Fruit fly (Drosophila melanogaster) whole organism, embryonic: ENCODE measurements around the gene CG18749.

Experiments
- Bgb ChIP-seq: fragments of 200-800 bp; sonication (Bioruptor generic); IDR thresholded peaks from 2 replicates; pipeline ENCODE4 v1.3.6; 2022; ENCODE audit warnings: missing biosample characterization, missing genetic modification characterization; ENCODE audit not compliant: partially characterized antibody
- CG10431 ChIP-seq: fragments of 200-800 bp; sonication (Bioruptor generic); optimal IDR thresholded peaks from 3 replicates; lab custom pipeline; 2018; ENCODE audit warnings: missing biosample characterization, mild to moderate bottlenecking, missing genetic modification characterization
- CG10565 ChIP-seq: fragments of 200-800 bp; sonication (Bioruptor generic); optimal IDR thresholded peaks from 3 replicates; lab custom pipeline; 2016; ENCODE audit warnings: missing biosample characterization, mild to moderate bottlenecking, missing genetic modification characterization
- CG11247 ChIP-seq: fragments of 200-800 bp; sonication (Bioruptor generic); IDR thresholded peaks from 2 replicates; pipeline ENCODE4 v1.3.6; 2022; ENCODE audit warnings: missing biosample characterization, missing genetic modification characterization
- CG12299 ChIP-seq: fragments of 200-800 bp; sonication (Bioruptor generic); optimal IDR thresholded peaks from 2 replicates; lab custom pipeline; 2018; ENCODE audit warnings: missing biosample characterization, mild to moderate bottlenecking, missing genetic modification characterization
- CG12769 ChIP-seq: fragments of 200-800 bp; sonication (Bioruptor generic); optimal IDR thresholded peaks from 2 replicates; lab custom pipeline; 2019; ENCODE audit warnings: missing biosample characterization, mild to moderate bottlenecking, missing genetic modification characterization, moderate library complexity
- CG14014 ChIP-seq: fragments of 200-800 bp; sonication (Bioruptor generic); IDR thresholded peaks from 2 replicates; pipeline ENCODE4 v1.3.6; 2022; ENCODE audit warnings: missing biosample characterization, missing genetic modification characterization
- CG1603 ChIP-seq: fragments of 200-800 bp; sonication (Bioruptor generic); optimal IDR thresholded peaks from 2 replicates; lab custom pipeline; 2019; ENCODE audit warnings: missing biosample characterization, mild to moderate bottlenecking, missing genetic modification characterization, moderate library complexity
- CG17802 ChIP-seq: fragments of 200-800 bp; sonication (Bioruptor generic); optimal IDR thresholded peaks from 2 replicates; lab custom pipeline; 2018; ENCODE audit warnings: missing biosample characterization, mild to moderate bottlenecking, missing genetic modification characterization, moderate library complexity
- CG2889 ChIP-seq: fragments of 200-800 bp; sonication (Bioruptor generic); IDR thresholded peaks from 3 replicates; pipeline ENCODE4 v1.3.6; 2022; ENCODE audit warnings: missing biosample characterization, missing genetic modification characterization
- CG34224 ChIP-seq: fragments of 200-800 bp; sonication (Bioruptor generic); IDR thresholded peaks from 3 replicates; pipeline ENCODE4 v1.3.6; 2022; ENCODE audit warnings: missing biosample characterization, missing genetic modification characterization; ENCODE audit not compliant: partially characterized antibody
- CG34422 ChIP-seq: fragments of 200-800 bp; sonication (Bioruptor generic); IDR thresholded peaks from 3 replicates; pipeline ENCODE4 v1.3.6; 2022; ENCODE audit warnings: missing biosample characterization, missing genetic modification characterization
- CG3995 ChIP-seq: fragments of 200-800 bp; sonication (Bioruptor generic); optimal IDR thresholded peaks from 3 replicates; lab custom pipeline; 2016; ENCODE audit warnings: missing biosample characterization, missing genetic modification characterization
- CG6254 ChIP-seq: fragments of 200-800 bp; sonication (Bioruptor generic); optimal IDR thresholded peaks from 3 replicates; lab custom pipeline; 2017; ENCODE audit warnings: mild to moderate bottlenecking, missing biosample characterization, missing genetic modification reagents, missing genetic modification characterization
- CG7372 ChIP-seq: fragments of 200-800 bp; sonication (Bioruptor generic); IDR thresholded peaks from 2 replicates; pipeline ENCODE4 v1.3.6; 2022; ENCODE audit warnings: missing biosample characterization, missing genetic modification characterization
- CG7963 ChIP-seq: fragments of 200-800 bp; sonication (Bioruptor generic); IDR thresholded peaks from 3 replicates; pipeline ENCODE4 v1.3.6; 2022; ENCODE audit warnings: missing biosample characterization, missing genetic modification characterization; ENCODE audit not compliant: partially characterized antibody
- CG8924 ChIP-seq: fragments of 200-800 bp; optimal IDR thresholded peaks from 3 replicates; lab custom pipeline; 2019; ENCODE audit warnings: missing biosample characterization, mild to moderate bottlenecking, missing genetic modification characterization, moderate library complexity
- CG9797 ChIP-seq: fragments of 200-800 bp; sonication (Bioruptor generic); optimal IDR thresholded peaks from 3 replicates; lab custom pipeline; 2018; ENCODE audit warnings: missing biosample characterization, mild to moderate bottlenecking, missing genetic modification characterization
- D ChIP-seq, 2 experiments: fragments of 200-800 bp in 1 of 2; fragments of >200 bp in 1 of 2; sonication (Bioruptor generic) in 1 of 2; optimal IDR thresholded peaks; 2 replicates in 1 of 2; 3 replicates in 1 of 2; lab custom pipeline; 2017; ENCODE audit warnings: mild to moderate bottlenecking in 1 of 2, missing biosample characterization in 1 of 2, missing genetic modification characterization in 1 of 2, missing genetic modification reagents in 1 of 2
- Dfd ChIP-seq, 2 experiments: fragments of >200 bp; optimal IDR thresholded peaks; 2 replicates each; lab custom pipeline; 2017; ENCODE audit warnings: missing biosample characterization in 2 of 2, missing genetic modification characterization in 2 of 2
- Dll ChIP-seq: fragments of 200-800 bp; sonication (Bioruptor generic); IDR thresholded peaks from 4 replicates; pipeline ENCODE4 v1.3.6; 2022; ENCODE audit warnings: missing biosample characterization, missing genetic modification characterization; ENCODE audit not compliant: partially characterized antibody
- HLH54F ChIP-seq: fragments of 200-800 bp; sonication (Bioruptor generic); optimal IDR thresholded peaks from 3 replicates; lab custom pipeline; 2016; ENCODE audit warnings: missing biosample characterization, missing genetic modification characterization
- Lhr ChIP-seq: fragments of 200-800 bp; sonication (Bioruptor generic); optimal IDR thresholded peaks from 3 replicates; lab custom pipeline; 2017; ENCODE audit warnings: mild to moderate bottlenecking, missing biosample characterization, missing genetic modification reagents, missing genetic modification characterization
- Lim3 ChIP-seq: fragments of 200-800 bp; sonication (Bioruptor generic); IDR thresholded peaks from 2 replicates; pipeline ENCODE4 v1.3.6; 2022; ENCODE audit warnings: missing biosample characterization, missing genetic modification characterization
- MTF-1 ChIP-seq: fragments of 200-800 bp; sonication (Bioruptor generic); optimal IDR thresholded peaks from 2 replicates; lab custom pipeline; 2018; ENCODE audit warnings: missing biosample characterization, mild to moderate bottlenecking, missing genetic modification characterization, borderline replicate concordance
- NFAT ChIP-seq: fragments of 200-800 bp; sonication (Bioruptor generic); IDR thresholded peaks from 2 replicates; pipeline ENCODE4 v1.3.6; 2022; ENCODE audit warnings: missing biosample characterization, missing genetic modification characterization
- Trl ChIP-seq, 3 experiments: fragments of >200 bp in 2 of 3; fragments of 200-800 bp in 1 of 3; sonication (Bioruptor generic) in 1 of 3; optimal IDR thresholded peaks; 2 replicates in 1 of 3; 3 replicates in 2 of 3; lab custom pipeline; 2016 to 2017; ENCODE audit warnings: missing biosample characterization in 1 of 3, missing genetic modification characterization in 1 of 3
- amos ChIP-seq: fragments of 200-800 bp; sonication (Bioruptor generic); IDR thresholded peaks from 2 replicates; pipeline ENCODE4 v1.3.6; 2022; ENCODE audit warnings: missing biosample characterization, missing genetic modification characterization; ENCODE audit not compliant: partially characterized antibody
- ash1 ChIP-seq: fragments of 200-800 bp; sonication (Bioruptor generic); optimal IDR thresholded peaks from 2 replicates; lab custom pipeline; 2018; ENCODE audit warnings: missing biosample characterization, mild to moderate bottlenecking, missing genetic modification characterization
- bigmax ChIP-seq: fragments of 200-800 bp; sonication (Bioruptor generic); optimal IDR thresholded peaks from 2 replicates; lab custom pipeline; 2018; ENCODE audit warnings: missing biosample characterization, mild to moderate bottlenecking, missing genetic modification characterization
- cwo ChIP-seq: fragments of 200-800 bp; sonication (Bioruptor generic); optimal IDR thresholded peaks from 3 replicates; lab custom pipeline; 2017; ENCODE audit warnings: missing biosample characterization, missing genetic modification characterization, mild to moderate bottlenecking, moderate library complexity, missing genetic modification reagents
- dati ChIP-seq: fragments of 200-800 bp; sonication (Bioruptor generic); IDR thresholded peaks from 2 replicates; pipeline ENCODE4 v1.3.6; 2022; ENCODE audit warnings: missing biosample characterization, missing genetic modification characterization
- dimm ChIP-seq: fragments of 200-800 bp; sonication (Bioruptor generic); IDR thresholded peaks from 2 replicates; pipeline ENCODE4 v1.3.6; 2022; ENCODE audit warnings: missing biosample characterization, missing genetic modification characterization
- fd102C ChIP-seq: fragments of 200-800 bp; sonication (Bioruptor generic); optimal IDR thresholded peaks from 2 replicates; lab custom pipeline; 2018; ENCODE audit warnings: missing biosample characterization, mild to moderate bottlenecking, missing genetic modification characterization, moderate library complexity
- fd96Cb ChIP-seq: fragments of 200-800 bp; sonication (Bioruptor generic); optimal IDR thresholded peaks from 2 replicates; lab custom pipeline; 2018; ENCODE audit warnings: missing biosample characterization, mild to moderate bottlenecking, missing genetic modification characterization, moderate library complexity
- fu2 ChIP-seq: fragments of 200-800 bp; sonication (Bioruptor generic); optimal IDR thresholded peaks from 2 replicates; lab custom pipeline; 2016; ENCODE audit warnings: missing biosample characterization, missing genetic modification characterization
- grau ChIP-seq: fragments of 200-800 bp; optimal IDR thresholded peaks from 3 replicates; lab custom pipeline; 2019; ENCODE audit warnings: missing biosample characterization, mild to moderate bottlenecking, missing genetic modification characterization, moderate library complexity
- gsb-n ChIP-seq: fragments of 200-800 bp; sonication (Bioruptor generic); optimal IDR thresholded peaks from 3 replicates; lab custom pipeline; 2018; ENCODE audit warnings: missing biosample characterization, mild to moderate bottlenecking, missing genetic modification characterization
- jumu ChIP-seq: fragments of 200-800 bp; sonication (Bioruptor generic); optimal IDR thresholded peaks from 3 replicates; lab custom pipeline; 2016; ENCODE audit warnings: missing biosample characterization, missing genetic modification characterization
- kni ChIP-seq: fragments of 200-800 bp; sonication (Bioruptor generic); optimal IDR thresholded peaks from 3 replicates; lab custom pipeline; 2017; ENCODE audit warnings: mild to moderate bottlenecking, missing biosample characterization, missing genetic modification reagents, missing genetic modification characterization
- lbe ChIP-seq: fragments of 200-800 bp; sonication (Bioruptor generic); optimal IDR thresholded peaks from 2 replicates; lab custom pipeline; 2016; ENCODE audit warnings: missing biosample characterization, mild to moderate bottlenecking, missing genetic modification characterization
- oc ChIP-seq: fragments of 200-800 bp; sonication (Bioruptor generic); optimal IDR thresholded peaks from 2 replicates; lab custom pipeline; 2018; ENCODE audit warnings: missing biosample characterization, mild to moderate bottlenecking, missing genetic modification characterization, moderate library complexity
- pan ChIP-seq, 4 experiments: fragments of >200 bp in 3 of 4; fragments of 200-800 bp in 1 of 4; sonication (Bioruptor generic) in 1 of 4; optimal IDR thresholded peaks in 3 of 4; IDR thresholded peaks in 1 of 4; 2 replicates each; pipeline versions ENCODE4 v1.3.6 to Lab custom; 2017 to 2022; ENCODE audit warnings: missing biosample characterization in 2 of 4, missing genetic modification characterization in 2 of 4, mixed read lengths in 1 of 4
- row ChIP-seq: fragments of 200-800 bp; sonication (Bioruptor generic); IDR thresholded peaks from 3 replicates; pipeline ENCODE4 v1.3.6; 2022; ENCODE audit warnings: missing biosample characterization, missing genetic modification characterization
- salm ChIP-seq: fragments of 200-800 bp; sonication (Bioruptor generic); optimal IDR thresholded peaks from 2 replicates; lab custom pipeline; 2018; ENCODE audit warnings: missing biosample characterization, mild to moderate bottlenecking, missing genetic modification characterization
- toy ChIP-seq: fragments of 200-800 bp; sonication (Bioruptor generic); IDR thresholded peaks from 2 replicates; pipeline ENCODE4 v1.3.6; 2022; ENCODE audit warnings: missing biosample characterization, missing genetic modification characterization
- wek ChIP-seq: fragments of 200-800 bp; sonication (Bioruptor generic); optimal IDR thresholded peaks from 3 replicates; lab custom pipeline; 2018; ENCODE audit warnings: missing biosample characterization, mild to moderate bottlenecking, missing genetic modification characterization, moderate library complexity
- wor ChIP-seq: fragments of 200-800 bp; sonication (Bioruptor generic); IDR thresholded peaks from 2 replicates; pipeline ENCODE4 v1.3.6; 2022; ENCODE audit warnings: missing biosample characterization, missing genetic modification characterization

Gene CG18749

DNA sequence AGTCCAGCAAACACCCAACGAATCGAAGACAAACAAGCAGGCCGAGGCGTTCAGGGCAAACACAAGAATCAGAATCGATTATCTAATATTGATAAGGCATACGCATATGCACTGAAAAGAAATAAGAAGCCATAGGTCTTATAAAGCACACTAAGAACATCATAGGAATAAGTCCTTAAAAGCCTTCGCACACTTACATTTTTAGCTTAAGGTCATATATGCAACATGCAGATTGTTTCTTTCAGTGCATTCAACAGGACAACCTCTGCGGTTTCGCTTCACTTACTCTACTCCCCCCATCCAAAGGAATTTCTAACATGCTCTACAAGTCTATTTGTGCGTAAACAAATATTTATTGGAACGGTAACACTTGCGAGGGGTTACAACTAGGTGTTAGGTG, 31.3 kb upstream of the CG18749 start (continued):
- TF ChIP-seq D (optimal IDR thresholded peaks at IDR 0.05; lab: Kevin White, UChicago) (no peak), D (GFP tag; optimal IDR thresholded peaks at IDR 0.05; lab: Kevin White, UChicago) (peak; percentile 58), dati (GFP tag; lab: Robert Waterston, UW) (no peak), oc (no peak), CG1603 (tag; lab: Kevin White, UChicago) (peak; percentile 75), CG12769 (tag; lab: Kevin White, UChicago) (peak; percentile 26), NFAT (GFP tag; lab: Robert Waterston, UW) (no peak), CG3995 (GFP tag; lab: Kevin White, UChicago) (no peak), amos (GFP tag; lab: Robert Waterston, UW) (no peak), Bgb (no peak), bigmax (no peak), Dll (no peak), jumu (GFP tag; lab: Kevin White, UChicago) (peak; percentile 49), kni (GFP tag; lab: Kevin White, UChicago) (peak; percentile 35), CG17802 (tag; lab: Kevin White, UChicago) (peak; percentile 34), ash1 (GFP tag; lab: Kevin White, UChicago) (peak; percentile 51), HLH54F (GFP tag; lab: Kevin White, UChicago) (peak; percentile 28), CG6254 (GFP tag; lab: Kevin White, UChicago) (peak; percentile 59), grau (tag; lab: Kevin White, UChicago) (peak; percentile 33), CG12299 (tag; lab: Kevin White, UChicago) (no peak), Trl (optimal IDR thresholded peaks at IDR 0.05; lab: Kevin White, UChicago) (no peak), Trl (GFP tag; optimal IDR thresholded peaks at IDR 0.05; lab: Kevin White, UChicago) (peak; percentile 57), CG14014 (GFP tag; lab: Robert Waterston, UW) (no peak), MTF-1 (GFP tag; lab: Kevin White, UChicago) (no peak), fu2 (GFP tag; lab: Kevin White, UChicago) (no peak), CG10431 (GFP tag; lab: Kevin White, UChicago) (no peak), fd102C (GFP tag; lab: Kevin White, UChicago) (peak; percentile 55), salm (peak; percentile 51), CG11247 (GFP tag; lab: Robert Waterston, UW) (no peak), CG9797 (GFP tag; lab: Kevin White, UChicago) (no peak), wek (GFP tag; lab: Kevin White, UChicago) (no peak), Lim3 (GFP tag; lab: Robert Waterston, UW) (no peak), CG8924 (tag; lab: Kevin White, UChicago) (peak; percentile 71), CG34224 (GFP tag; lab: Robert Waterston, UW) (no peak), row (peak; percentile 67), CG2889 (GFP tag; lab: Robert Waterston, UW) (peak; percentile 58; the same call in 1 of the 3 replicates), toy (GFP tag; lab: Robert Waterston, UW) (no peak), Lhr (peak; percentile 10), fd96Cb (tag; lab: Kevin White, UChicago) (peak; percentile 57), cwo (GFP tag; lab: Kevin White, UChicago) (no peak), lbe (no peak), dimm (GFP tag; lab: Robert Waterston, UW) (peak; percentile 36; the same call in 1 of the 2 replicates), CG7963 (GFP tag; lab: Robert Waterston, UW) (no peak), Dfd (GFP tag; optimal IDR thresholded peaks at IDR 0.05; lab: Kevin White, UChicago) (no peak), CG34422 (GFP tag; lab: Robert Waterston, UW) (peak; percentile 46; the same call in 2 of the 3 replicates), pan (optimal IDR thresholded peaks at IDR 0.05; lab: Kevin White, UChicago) (no peak), pan (GFP tag; optimal IDR thresholded peaks at IDR 0.05 in 1 of 2, IDR thresholded peaks at IDR 0.05 in 1 of 2) (peak in 1 of 2 experiments; percentile 67), wor (GFP tag; lab: Robert Waterston, UW) (no peak), CG10565 (no peak), CG7372 (GFP tag; lab: Robert Waterston, UW) (no peak), gsb-n (peak; percentile 74)
